Worm (Caenorhabditis elegans) whole organism, late embryonic: Measurements from ENCODE around the gene F54C8.6.

Source experiments
- T23F11.4 ChIP-seq: fragments of 200-800 bp; sonication (Bioruptor generic); optimal IDR thresholded peaks from 2 replicates; lab custom pipeline; 2018; ENCODE audit warnings: mild to moderate bottlenecking, missing genetic modification characterization, missing compliant biosample characterization
- Y22D7AL.16 ChIP-seq: sonication (generic microtip); optimal IDR thresholded peaks from 2 replicates; lab custom pipeline; 2016; ENCODE audit warnings: missing genetic modification characterization, missing compliant biosample characterization
- ceh-6 ChIP-seq: fragments of 200-800 bp; sonication (Bioruptor generic); optimal IDR thresholded peaks from 2 replicates; lab custom pipeline; 2018; ENCODE audit warnings: mild to moderate bottlenecking, missing genetic modification characterization, missing compliant biosample characterization
- dve-1 ChIP-seq: sonication (generic microtip); optimal IDR thresholded peaks from 2 replicates; lab custom pipeline; 2017; ENCODE audit warnings: antibody characterized with exemption, mild to moderate bottlenecking, missing genetic modification characterization, missing compliant biosample characterization
- ets-4 ChIP-seq: sonication (generic microtip); optimal IDR thresholded peaks from 2 replicates; lab custom pipeline; 2016; ENCODE audit warnings: missing genetic modification characterization, missing compliant biosample characterization
- fkh-10 ChIP-seq: fragments of 150-350 bp; optimal IDR thresholded peaks from 2 replicates; lab custom pipeline; 2014; ENCODE audit warnings: missing biosample characterization, missing genetic modification reagents, missing genetic modification characterization
- hlh-13 ChIP-seq: fragments of 200-800 bp; sonication (Bioruptor generic); optimal IDR thresholded peaks from 2 replicates; lab custom pipeline; 2018; ENCODE audit warnings: mild to moderate bottlenecking, missing genetic modification characterization, missing compliant biosample characterization
- nhr-11 ChIP-seq: fragments of 150-350 bp; optimal IDR thresholded peaks from 2 replicates; lab custom pipeline; 2014; ENCODE audit warnings: missing biosample characterization, missing genetic modification characterization
- odd-2 ChIP-seq: sonication (generic microtip); optimal IDR thresholded peaks from 2 replicates; lab custom pipeline; 2017; ENCODE audit warnings: antibody characterized with exemption, mild to moderate bottlenecking, missing genetic modification characterization, missing compliant biosample characterization
- sox-4 ChIP-seq: sonication (generic microtip); optimal IDR thresholded peaks from 2 replicates; lab custom pipeline; 2017; ENCODE audit warnings: mild to moderate bottlenecking, missing genetic modification characterization, inconsistent platforms, missing compliant biosample characterization
- tbx-7 ChIP-seq: sonication (generic microtip); optimal IDR thresholded peaks from 2 replicates; lab custom pipeline; 2016; ENCODE audit warnings: missing genotype, missing genetic modification characterization, missing compliant biosample characterization
- unc-86 ChIP-seq: sonication (generic microtip); optimal IDR thresholded peaks from 2 replicates; lab custom pipeline; 2016; ENCODE audit warnings: missing genetic modification characterization, missing compliant biosample characterization

- TF ChIP-seq tbx-7 (tag; lab: Kevin White, UChicago) = no peak
- TF ChIP-seq hlh-13 (GFP tag; lab: Kevin White, UChicago) = no peak
- TF ChIP-seq ceh-6 = no peak
- no peak for TF ChIP-seq dve-1 (tag; lab: Kevin White, UChicago)
- TF ChIP-seq fkh-10 (GFP tag; lab: Kevin White, UChicago) = no peak
- TF ChIP-seq nhr-11 = no peak
- TF ChIP-seq odd-2 (tag; lab: Kevin White, UChicago) = no peak
- no peak for TF ChIP-seq sox-4 (tag; lab: Kevin White, UChicago)
- TF ChIP-seq T23F11.4 (GFP tag; lab: Kevin White, UChicago) = no peak
- no peak for TF ChIP-seq Y22D7AL.16 (tag; lab: Kevin White, UChicago)
- no peak for TF ChIP-seq ets-4 (tag; lab: Kevin White, UChicago)
- TF ChIP-seq unc-86 (tag; lab: Kevin White, UChicago) = no peak
Measured at ce11 chrIII:9439399-9439798, 10.3 kb downstream of the F54C8.6 start, which contains the start of gene F54C8.1.
